Worm (Caenorhabditis elegans): ENCODE results near the gene hrg-9.

DNA sequence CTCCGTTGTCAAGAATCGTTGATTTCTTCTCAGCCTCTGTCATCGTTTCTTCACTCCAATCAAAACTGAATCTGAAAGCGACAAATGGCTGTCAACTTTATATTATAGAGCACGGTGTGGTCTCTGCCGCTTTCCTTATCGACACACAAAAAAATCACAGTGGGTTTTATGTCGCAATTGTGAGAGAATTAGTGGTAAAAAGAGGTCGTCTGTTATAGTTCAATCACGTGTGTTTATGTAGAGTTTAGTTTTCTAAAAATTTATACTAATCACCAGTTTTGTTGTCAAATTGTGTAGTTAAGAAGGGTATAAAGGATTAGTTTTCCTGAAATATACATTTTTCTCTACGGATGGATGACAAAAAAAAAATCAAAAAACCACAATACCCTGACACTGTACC lies 28.2 kb downstream of the hrg-9 start, which contains the start of gene T16G1.7:
- TF ChIP-seq nhr-76 (tag; optimal IDR thresholded peaks at IDR 0.05) (no peak), unc-62 (GFP tag; optimal IDR thresholded peaks at IDR 0.05) (no peak)

Data from whole organism, mixed stage, embryonic.